Worm (Caenorhabditis elegans) whole organism, late embryonic: Measurements from ENCODE around the gene F56D2.3.

Source experiments
- C08G9.2 ChIP-seq: sonication (generic microtip); optimal IDR thresholded peaks from 2 replicates; lab custom pipeline; 2016; ENCODE audit warnings: mild to moderate bottlenecking, missing genetic modification characterization, moderate library complexity, missing compliant biosample characterization
- T23F11.4 ChIP-seq: fragments of 200-800 bp; sonication (Bioruptor generic); optimal IDR thresholded peaks from 2 replicates; lab custom pipeline; 2018; ENCODE audit warnings: mild to moderate bottlenecking, missing genetic modification characterization, missing compliant biosample characterization
- ahr-1 ChIP-seq: sonication (generic microtip); optimal IDR thresholded peaks from 2 replicates; lab custom pipeline; 2016; ENCODE audit warnings: missing genetic modification characterization, missing compliant biosample characterization
- ama-1 ChIP-seq: fragments of 150-350 bp; optimal IDR thresholded peaks from 2 replicates; lab custom pipeline; 2014
- ceh-14 ChIP-seq: sonication (generic microtip); optimal IDR thresholded peaks from 2 replicates; lab custom pipeline; 2016; ENCODE audit warnings: missing genotype, missing genetic modification characterization, missing compliant biosample characterization
- ceh-18 ChIP-seq: sonication (generic microtip); optimal IDR thresholded peaks from 2 replicates; lab custom pipeline; 2016; ENCODE audit warnings: missing genetic modification characterization, missing compliant biosample characterization
- ceh-19 ChIP-seq: fragments of 200-800 bp; sonication (Bioruptor generic); optimal IDR thresholded peaks from 2 replicates; lab custom pipeline; 2018; ENCODE audit warnings: mild to moderate bottlenecking, missing genetic modification characterization, missing compliant biosample characterization
- ceh-2 ChIP-seq: sonication (generic microtip); optimal IDR thresholded peaks from 2 replicates; lab custom pipeline; 2016; ENCODE audit warnings: missing genotype, missing genetic modification characterization, missing compliant biosample characterization
- ceh-22 ChIP-seq: sonication (generic microtip); optimal IDR thresholded peaks from 2 replicates; lab custom pipeline; 2017; ENCODE audit warnings: missing biosample characterization, missing genetic modification characterization
- ceh-48 ChIP-seq: sonication (generic microtip); optimal IDR thresholded peaks from 2 replicates; lab custom pipeline; 2016; ENCODE audit warnings: missing genetic modification characterization, inconsistent platforms, missing compliant biosample characterization
- ceh-6 ChIP-seq: fragments of 200-800 bp; sonication (Bioruptor generic); optimal IDR thresholded peaks from 2 replicates; lab custom pipeline; 2018; ENCODE audit warnings: mild to moderate bottlenecking, missing genetic modification characterization, missing compliant biosample characterization
- che-1 ChIP-seq: sonication (generic microtip); optimal IDR thresholded peaks from 2 replicates; lab custom pipeline; 2016; ENCODE audit warnings: mild to moderate bottlenecking, missing genetic modification characterization, missing compliant biosample characterization
- dve-1 ChIP-seq: sonication (generic microtip); optimal IDR thresholded peaks from 2 replicates; lab custom pipeline; 2017; ENCODE audit warnings: antibody characterized with exemption, mild to moderate bottlenecking, missing genetic modification characterization, missing compliant biosample characterization
- elt-4 ChIP-seq: sonication (generic microtip); optimal IDR thresholded peaks from 2 replicates; lab custom pipeline; 2016; ENCODE audit warnings: missing genetic modification characterization, missing compliant biosample characterization
- ets-4 ChIP-seq: sonication (generic microtip); optimal IDR thresholded peaks from 2 replicates; lab custom pipeline; 2016; ENCODE audit warnings: missing genetic modification characterization, missing compliant biosample characterization
- fax-1 ChIP-seq: sonication (generic microtip); optimal IDR thresholded peaks from 2 replicates; lab custom pipeline; 2016; ENCODE audit warnings: missing genotype, missing genetic modification characterization, missing compliant biosample characterization
- fkh-10 ChIP-seq: fragments of 150-350 bp; optimal IDR thresholded peaks from 2 replicates; lab custom pipeline; 2014; ENCODE audit warnings: missing biosample characterization, missing genetic modification reagents, missing genetic modification characterization
- gmeb-2 ChIP-seq: sonication (generic microtip); optimal IDR thresholded peaks from 2 replicates; lab custom pipeline; 2016; ENCODE audit warnings: missing genetic modification characterization, inconsistent platforms, missing compliant biosample characterization
- hlh-13 ChIP-seq: fragments of 200-800 bp; sonication (Bioruptor generic); optimal IDR thresholded peaks from 2 replicates; lab custom pipeline; 2018; ENCODE audit warnings: mild to moderate bottlenecking, missing genetic modification characterization, missing compliant biosample characterization
- hlh-15 ChIP-seq: sonication (generic microtip); optimal IDR thresholded peaks from 2 replicates; lab custom pipeline; 2016; ENCODE audit warnings: missing genetic modification characterization, missing compliant biosample characterization
- hlh-30 ChIP-seq: sonication (generic microtip); optimal IDR thresholded peaks from 2 replicates; lab custom pipeline; 2017; ENCODE audit warnings: antibody characterized with exemption, missing genetic modification characterization, missing compliant biosample characterization; ENCODE audit not compliant: insufficient read depth
- hlh-6 ChIP-seq: sonication (generic microtip); optimal IDR thresholded peaks from 2 replicates; lab custom pipeline; 2016; ENCODE audit warnings: missing genotype, missing genetic modification characterization, missing compliant biosample characterization
- lim-6 ChIP-seq: sonication (generic microtip); optimal IDR thresholded peaks from 2 replicates; lab custom pipeline; 2016; ENCODE audit warnings: missing genetic modification characterization, missing compliant biosample characterization
- lin-11 ChIP-seq: fragments of 200-800 bp; sonication (Bioruptor generic); optimal IDR thresholded peaks from 2 replicates; lab custom pipeline; 2018; ENCODE audit warnings: mild to moderate bottlenecking, missing genetic modification characterization, missing compliant biosample characterization
- madf-2 ChIP-seq: sonication (generic microtip); optimal IDR thresholded peaks from 2 replicates; lab custom pipeline; 2017; ENCODE audit warnings: missing genetic modification characterization, missing compliant biosample characterization
- mec-3 ChIP-seq: sonication (generic microtip); optimal IDR thresholded peaks from 2 replicates; lab custom pipeline; 2016; ENCODE audit warnings: borderline replicate concordance, missing genetic modification characterization, missing compliant biosample characterization
- nfya-1 ChIP-seq: sonication (generic microtip); optimal IDR thresholded peaks from 2 replicates; lab custom pipeline; 2017; ENCODE audit warnings: missing genetic modification characterization, mild to moderate bottlenecking, missing compliant biosample characterization, antibody characterized with exemption, moderate library complexity
- nhr-11 ChIP-seq: fragments of 150-350 bp; optimal IDR thresholded peaks from 2 replicates; lab custom pipeline; 2014; ENCODE audit warnings: missing biosample characterization, missing genetic modification characterization
- npax-4 ChIP-seq: sonication (generic microtip); optimal IDR thresholded peaks from 2 replicates; lab custom pipeline; 2016; ENCODE audit warnings: missing genetic modification characterization, missing compliant biosample characterization
- pax-1 ChIP-seq: fragments of 150-350 bp; optimal IDR thresholded peaks from 2 replicates; lab custom pipeline; 2014; ENCODE audit warnings: missing biosample characterization, missing genetic modification characterization
- pha-2 ChIP-seq: sonication (generic microtip); optimal IDR thresholded peaks from 2 replicates; lab custom pipeline; 2017; ENCODE audit warnings: mild to moderate bottlenecking, missing genetic modification characterization, missing compliant biosample characterization
- pha-4 ChIP-seq: fragments of 150-350 bp; optimal IDR thresholded peaks from 2 replicates; lab custom pipeline; 2018; ENCODE audit warnings: missing biosample characterization, missing genetic modification reagents, missing genetic modification characterization
- pqm-1 ChIP-seq: sonication (generic microtip); optimal IDR thresholded peaks from 2 replicates; lab custom pipeline; 2016; ENCODE audit warnings: missing genetic modification characterization, missing compliant biosample characterization
- pros-1 ChIP-seq: fragments of 150-350 bp; optimal IDR thresholded peaks from 2 replicates; lab custom pipeline; 2014; ENCODE audit warnings: missing biosample characterization, missing genetic modification reagents, missing genetic modification characterization
- ref-2 ChIP-seq: sonication (generic microtip); optimal IDR thresholded peaks from 2 replicates; lab custom pipeline; 2016; ENCODE audit warnings: missing genetic modification characterization, missing compliant biosample characterization
- sdc-2 ChIP-seq: sonication (generic microtip); optimal IDR thresholded peaks from 2 replicates; lab custom pipeline; 2016; ENCODE audit warnings: missing genotype, missing genetic modification characterization, missing compliant biosample characterization
- sox-2 ChIP-seq: fragments of 200-800 bp; sonication (Bioruptor generic); IDR thresholded peaks from 2 replicates; pipeline ENCODE4 v1.3.6; 2022; ENCODE audit warnings: missing genetic modification reagents, missing genetic modification characterization, missing compliant biosample characterization
- sox-4 ChIP-seq: sonication (generic microtip); optimal IDR thresholded peaks from 2 replicates; lab custom pipeline; 2017; ENCODE audit warnings: mild to moderate bottlenecking, missing genetic modification characterization, inconsistent platforms, missing compliant biosample characterization
- tbx-2 ChIP-seq: sonication (generic microtip); optimal IDR thresholded peaks from 2 replicates; lab custom pipeline; 2016; ENCODE audit warnings: missing genetic modification characterization, missing compliant biosample characterization
- tbx-7 ChIP-seq: sonication (generic microtip); optimal IDR thresholded peaks from 2 replicates; lab custom pipeline; 2016; ENCODE audit warnings: missing genotype, missing genetic modification characterization, missing compliant biosample characterization
- ttx-3 ChIP-seq: sonication (generic microtip); optimal IDR thresholded peaks from 2 replicates; lab custom pipeline; 2016; ENCODE audit warnings: missing genetic modification reagents, missing genetic modification characterization, missing compliant biosample characterization
- unc-3 ChIP-seq, 2 experiments: fragments of 200-800 bp in 1 of 2; sonication (Bioruptor generic) in 1 of 2; sonication (generic microtip) in 1 of 2; conservative IDR thresholded peaks in 1 of 2; optimal IDR thresholded peaks in 1 of 2; 2 replicates each; pipeline versions ENCODE4 v1.3.6 to Lab custom; 2016 to 2022; ENCODE audit warnings: missing compliant biosample characterization in 2 of 2, missing genetic modification characterization in 2 of 2, missing genetic modification reagents in 1 of 2
- unc-42 ChIP-seq: sonication (generic microtip); optimal IDR thresholded peaks from 2 replicates; lab custom pipeline; 2016; ENCODE audit warnings: missing genotype, missing genetic modification characterization, missing compliant biosample characterization
- unc-55 ChIP-seq: sonication (generic microtip); optimal IDR thresholded peaks from 2 replicates; lab custom pipeline; 2017; ENCODE audit warnings: missing biosample characterization, missing genetic modification reagents, missing genetic modification characterization
- unc-86 ChIP-seq: sonication (generic microtip); optimal IDR thresholded peaks from 2 replicates; lab custom pipeline; 2016; ENCODE audit warnings: missing genetic modification characterization, missing compliant biosample characterization

Gene F56D2.3

DNA sequence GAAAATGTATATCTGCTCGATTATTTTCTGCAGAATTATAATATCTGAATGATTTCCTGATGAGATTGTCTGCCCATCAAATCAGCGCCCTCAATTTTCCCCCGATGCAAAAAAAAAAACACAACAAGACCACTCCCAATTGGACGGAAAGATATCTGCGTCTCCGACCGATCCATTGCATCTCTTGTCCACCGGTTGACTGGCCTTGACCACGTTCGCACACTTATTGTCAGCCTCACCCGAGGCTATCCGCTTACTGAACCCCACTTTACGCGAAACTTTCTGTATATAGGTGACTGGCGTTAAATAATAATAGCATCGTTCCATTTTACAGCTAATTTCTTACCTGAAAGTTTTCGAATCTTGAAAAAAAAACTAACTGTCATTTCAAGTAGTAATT lies 9.6 kb downstream of the F56D2.3 start:
- TF ChIP-seq nfya-1 (peak; percentile 42), elt-4 (tag; lab: Kevin White, UChicago) (no peak)

DNA sequence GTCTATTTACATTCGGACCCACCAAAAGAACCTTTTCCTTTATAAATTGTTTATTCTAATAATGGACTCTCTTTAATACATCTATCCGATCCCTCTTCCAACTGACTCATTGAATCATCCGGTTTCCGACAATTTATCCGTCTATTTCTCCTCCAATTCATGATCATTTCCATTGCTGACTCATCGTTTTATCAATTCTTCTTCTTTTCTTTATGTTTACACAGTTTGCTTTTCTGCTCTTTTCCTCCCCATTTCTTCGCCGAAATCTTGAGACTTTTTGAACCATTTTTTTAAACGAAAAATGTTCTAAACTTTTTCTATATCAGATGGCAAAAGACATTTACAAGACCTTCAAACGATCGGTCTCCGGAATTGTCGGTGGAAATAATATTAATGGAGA lies 10.7 kb downstream of the F56D2.3 start, which contains the start of gene ced-6:
ced-6 (plus strand) TSS at position 327 of the 400 bp plus-strand sequence.
- no peak for TF ChIP-seq ceh-18 (tag; lab: Kevin White, UChicago)
- TF ChIP-seq sox-2 (GFP tag; lab: Robert Waterston, UW): no peak
- no peak for TF ChIP-seq ttx-3 (tag; lab: Kevin White, UChicago)
- TF ChIP-seq elt-4 (tag; lab: Kevin White, UChicago): no peak
- no peak for TF ChIP-seq hlh-15
- TF ChIP-seq sox-4: no peak
- no peak for TF ChIP-seq pha-2 (tag; lab: Kevin White, UChicago)
- TF ChIP-seq tbx-2 (tag; lab: Kevin White, UChicago): no peak
- no peak for TF ChIP-seq hlh-13 (GFP tag; lab: Kevin White, UChicago)
- TF ChIP-seq tbx-7 (tag; lab: Kevin White, UChicago): no peak
- no peak for TF ChIP-seq npax-4
- TF ChIP-seq pha-4 (tag; lab: Kevin White, UChicago): no peak

ce11 chrIII:5599958-5600357 lies 15.2 kb downstream of the F56D2.3 start, which contains the start of gene wdr-37:
Gene wdr-37, minus strand, starts transcription at chrIII:5600058.
- TF ChIP-seq ceh-48 (tag; lab: Kevin White, UChicago): no peak
- no peak for TF ChIP-seq ceh-2 (tag; lab: Kevin White, UChicago)
- no peak for TF ChIP-seq ama-1 (lab: Kevin White, UChicago)
- TF ChIP-seq ahr-1: no peak
- no peak for TF ChIP-seq lin-11
- TF ChIP-seq gmeb-2: no peak
- no peak for TF ChIP-seq pqm-1 (tag; lab: Kevin White, UChicago)
- TF ChIP-seq unc-86 (tag; lab: Kevin White, UChicago): no peak
- no peak for TF ChIP-seq ceh-18 (tag; lab: Kevin White, UChicago)
- TF ChIP-seq madf-2 (tag; lab: Kevin White, UChicago): no peak
- TF ChIP-seq mec-3 (tag; lab: Kevin White, UChicago): no peak

DNA sequence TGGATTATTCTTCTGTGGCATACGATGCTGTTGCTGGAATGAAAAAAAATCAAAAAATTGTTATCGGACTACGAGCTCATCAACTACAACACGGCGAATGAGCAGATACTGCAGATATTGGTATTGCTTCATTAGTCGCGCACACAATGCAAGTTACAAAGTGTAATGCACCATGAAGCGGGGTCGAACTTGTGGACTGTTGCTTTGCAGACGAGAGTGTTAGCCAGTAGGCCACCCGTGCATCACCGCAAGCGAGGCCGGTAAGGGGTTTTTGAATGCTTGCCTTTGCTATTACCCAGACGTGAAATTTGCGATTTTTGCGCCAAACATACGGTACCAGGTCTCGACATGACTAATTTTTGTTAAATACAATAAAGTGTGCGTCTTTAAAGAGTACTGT lies 17.3 kb downstream of the F56D2.3 start:
- TF ChIP-seq ceh-22 (tag; lab: Kevin White, UChicago): no peak
- peak; percentile 83 for TF ChIP-seq ceh-2 (tag; lab: Kevin White, UChicago)
- TF ChIP-seq dve-1 (tag; lab: Kevin White, UChicago): peak; percentile 93
- TF ChIP-seq ttx-3 (tag; lab: Kevin White, UChicago): peak; percentile 91
- peak; percentile 90 for TF ChIP-seq tbx-2 (tag; lab: Kevin White, UChicago)
- TF ChIP-seq pqm-1 (tag; lab: Kevin White, UChicago): peak; percentile 66
- TF ChIP-seq C08G9.2 (tag; lab: Kevin White, UChicago): peak; percentile 78
- no peak for TF ChIP-seq ama-1 (lab: Kevin White, UChicago)
- peak; percentile 98 for TF ChIP-seq ceh-6
- peak; percentile 72 for TF ChIP-seq fax-1 (tag; lab: Kevin White, UChicago)
- TF ChIP-seq elt-4 (tag; lab: Kevin White, UChicago): no peak
- peak; percentile 51 for TF ChIP-seq lim-6 (tag; lab: Kevin White, UChicago)
- peak; percentile 85 for TF ChIP-seq ets-4 (tag; lab: Kevin White, UChicago)
- peak; percentile 91 for TF ChIP-seq T23F11.4 (GFP tag; lab: Kevin White, UChicago)
- peak; percentile 84 for TF ChIP-seq ceh-14 (tag; lab: Kevin White, UChicago)
- TF ChIP-seq pha-2 (tag; lab: Kevin White, UChicago): peak; percentile 91
- peak; percentile 91 for TF ChIP-seq lin-11
- TF ChIP-seq nhr-11: no peak
- peak; percentile 98 for TF ChIP-seq hlh-6
- TF ChIP-seq unc-42 (tag; lab: Kevin White, UChicago): no peak
- peak; percentile 80 for TF ChIP-seq unc-3 (GFP tag; conservative IDR thresholded peaks at IDR 0.05; lab: Robert Waterston, UW)
- TF ChIP-seq unc-3 (tag; optimal IDR thresholded peaks at IDR 0.05; lab: Kevin White, UChicago): peak; percentile 71
- no peak for TF ChIP-seq pax-1 (tag; lab: Kevin White, UChicago)
- peak; percentile 82 for TF ChIP-seq ahr-1
- TF ChIP-seq nfya-1: peak; percentile 64
- TF ChIP-seq tbx-7 (tag; lab: Kevin White, UChicago): peak; percentile 72
- peak; percentile 61 for TF ChIP-seq hlh-30 (tag; lab: Kevin White, UChicago)
- TF ChIP-seq ceh-19: peak; percentile 91
- peak; percentile 87 for TF ChIP-seq sdc-2 (tag; lab: Kevin White, UChicago)
- TF ChIP-seq fkh-10 (GFP tag; lab: Kevin White, UChicago): no peak
- peak; percentile 19 for TF ChIP-seq pros-1
- peak; percentile 90 for TF ChIP-seq che-1 (tag; lab: Kevin White, UChicago)
- TF ChIP-seq unc-55 (GFP tag; lab: Kevin White, UChicago): no peak
- TF ChIP-seq ref-2 (tag; lab: Kevin White, UChicago): peak; percentile 92
